Fruit fly (Drosophila melanogaster) whole organism, prepupa: Measurements from ENCODE around the gene ND-B14.5B.

Experiments
- CG10631 ChIP-seq: fragments of 200-800 bp; sonication (Bioruptor generic); optimal IDR thresholded peaks from 2 replicates; lab custom pipeline; 2016; ENCODE audit warnings: missing biosample characterization, missing genetic modification characterization
- CG10669 ChIP-seq: fragments of 200-800 bp; sonication (Bioruptor generic); optimal IDR thresholded peaks from 3 replicates; lab custom pipeline; 2018; ENCODE audit warnings: missing biosample characterization, mild to moderate bottlenecking, missing genetic modification characterization, moderate library complexity
- CG11294 ChIP-seq: fragments of 200-800 bp; sonication (Bioruptor generic); IDR thresholded peaks from 2 replicates; pipeline ENCODE4 v1.3.6; 2022; ENCODE audit warnings: missing biosample characterization, missing genetic modification characterization
- CG11762 ChIP-seq: fragments of 200-800 bp; sonication (Bioruptor generic); optimal IDR thresholded peaks from 3 replicates; lab custom pipeline; 2016; ENCODE audit warnings: missing biosample characterization, missing genetic modification characterization; ENCODE audit not compliant: insufficient read depth
- CG11902 ChIP-seq: fragments of 200-800 bp; sonication (Bioruptor generic); optimal IDR thresholded peaks from 3 replicates; lab custom pipeline; 2016; ENCODE audit warnings: missing biosample characterization, missing genetic modification characterization
- CG15336 ChIP-seq: fragments of 200-800 bp; sonication (Bioruptor generic); IDR thresholded peaks from 2 replicates; pipeline ENCODE4 v1.3.6; 2022; ENCODE audit warnings: missing biosample characterization, missing genetic modification characterization
- CG1621 ChIP-seq: fragments of 200-800 bp; sonication (Bioruptor generic); optimal IDR thresholded peaks from 3 replicates; lab custom pipeline; 2018; ENCODE audit warnings: missing biosample characterization, mild to moderate bottlenecking, missing genetic modification characterization
- CG16779 ChIP-seq: fragments of 200-800 bp; sonication (Bioruptor generic); optimal IDR thresholded peaks from 3 replicates; lab custom pipeline; 2017; ENCODE audit warnings: missing biosample characterization, mild to moderate bottlenecking, missing genetic modification characterization
- CG3032 ChIP-seq: fragments of 200-800 bp; optimal IDR thresholded peaks from 2 replicates; lab custom pipeline; 2019; ENCODE audit warnings: missing biosample characterization, mild to moderate bottlenecking, missing genetic modification characterization, moderate library complexity
- CG31627 ChIP-seq: fragments of 200-800 bp; sonication (Bioruptor generic); optimal IDR thresholded peaks from 3 replicates; lab custom pipeline; 2016; ENCODE audit warnings: missing biosample characterization, missing genetic modification characterization
- CG32006 ChIP-seq: fragments of 200-800 bp; sonication (Bioruptor generic); optimal IDR thresholded peaks from 3 replicates; lab custom pipeline; 2017; ENCODE audit warnings: missing biosample characterization, mild to moderate bottlenecking, missing genetic modification characterization
- CG34406 ChIP-seq: fragments of 200-800 bp; sonication (Bioruptor generic); optimal IDR thresholded peaks from 3 replicates; lab custom pipeline; 2016; ENCODE audit warnings: missing biosample characterization, missing genetic modification characterization
- CG3919 ChIP-seq: fragments of 200-800 bp; sonication (Bioruptor generic); optimal IDR thresholded peaks from 3 replicates; lab custom pipeline; 2016; ENCODE audit warnings: missing biosample characterization, missing genetic modification characterization
- CG6276 ChIP-seq: fragments of 200-800 bp; sonication (Bioruptor generic); optimal IDR thresholded peaks from 2 replicates; lab custom pipeline; 2017; ENCODE audit warnings: missing biosample characterization, mild to moderate bottlenecking, missing genetic modification characterization
- CG6792 ChIP-seq: fragments of 200-800 bp; sonication (Bioruptor generic); optimal IDR thresholded peaks from 3 replicates; lab custom pipeline; 2016; ENCODE audit warnings: missing biosample characterization, missing genetic modification characterization
- CG6808 ChIP-seq: fragments of 200-800 bp; sonication (Bioruptor generic); optimal IDR thresholded peaks from 3 replicates; lab custom pipeline; 2017; ENCODE audit warnings: missing biosample characterization, missing genetic modification characterization, mild to moderate bottlenecking, moderate library complexity, missing genetic modification reagents
- CG7368 ChIP-seq: fragments of 200-800 bp; sonication (Bioruptor generic); optimal IDR thresholded peaks from 3 replicates; lab custom pipeline; 2016; ENCODE audit warnings: missing biosample characterization, missing genetic modification characterization
- CG8119 ChIP-seq: fragments of 200-800 bp; sonication (Bioruptor generic); IDR thresholded peaks from 3 replicates; pipeline ENCODE4 v1.3.6; 2022; ENCODE audit warnings: missing biosample characterization, missing genetic modification characterization
- CG8632 ChIP-seq: fragments of 200-800 bp; sonication (Bioruptor generic); optimal IDR thresholded peaks from 3 replicates; lab custom pipeline; 2016; ENCODE audit warnings: missing biosample characterization, missing genetic modification characterization
- CG9139 ChIP-seq: fragments of 200-800 bp; sonication (Bioruptor generic); optimal IDR thresholded peaks from 3 replicates; lab custom pipeline; 2017; ENCODE audit warnings: missing biosample characterization, mild to moderate bottlenecking, missing genetic modification characterization
- Eip75B ChIP-seq: fragments of 200-800 bp; sonication (Bioruptor generic); optimal IDR thresholded peaks from 3 replicates; lab custom pipeline; 2016; ENCODE audit warnings: missing biosample characterization, missing genetic modification characterization
- Eip78C ChIP-seq: fragments of 200-800 bp; sonication (Bioruptor generic); peaks from one replicate; lab custom pipeline; 2016; ENCODE audit warnings: missing biosample characterization, missing genetic modification characterization
- Eip93F ChIP-seq: fragments of 200-800 bp; sonication (Bioruptor generic); optimal IDR thresholded peaks from 2 replicates; lab custom pipeline; 2016; ENCODE audit warnings: missing biosample characterization, mild to moderate bottlenecking, missing genetic modification characterization
- Gug ChIP-seq: fragments of 200-800 bp; sonication (Bioruptor generic); IDR thresholded peaks from 2 replicates; pipeline ENCODE4 v1.3.6; 2022; ENCODE audit warnings: missing biosample characterization, missing genetic modification characterization
- Hr38 ChIP-seq: sonication (Bioruptor generic); optimal IDR thresholded peaks from 2 replicates; lab custom pipeline; 2016; ENCODE audit warnings: missing biosample characterization, missing genetic modification characterization
- Hr39 ChIP-seq: fragments of 200-800 bp; sonication (Bioruptor generic); optimal IDR thresholded peaks from 2 replicates; lab custom pipeline; 2016; ENCODE audit warnings: missing biosample characterization, missing genetic modification characterization
- Hr4 ChIP-seq: fragments of 200-800 bp; sonication (Bioruptor generic); optimal IDR thresholded peaks from 3 replicates; lab custom pipeline; 2016; ENCODE audit warnings: missing biosample characterization, missing genetic modification characterization
- Met ChIP-seq: fragments of 200-800 bp; sonication (Bioruptor generic); optimal IDR thresholded peaks from 3 replicates; lab custom pipeline; 2016; ENCODE audit warnings: missing biosample characterization, missing genetic modification characterization
- Smox ChIP-seq: fragments of 200-800 bp; sonication (Bioruptor generic); optimal IDR thresholded peaks from 3 replicates; lab custom pipeline; 2016; ENCODE audit warnings: missing biosample characterization, missing genetic modification characterization
- Sox15 ChIP-seq: fragments of 200-800 bp; sonication (Bioruptor generic); optimal IDR thresholded peaks from 3 replicates; lab custom pipeline; 2016; ENCODE audit warnings: missing biosample characterization, missing genetic modification characterization
- achi ChIP-seq: fragments of 200-800 bp; sonication (Bioruptor generic); optimal IDR thresholded peaks from 3 replicates; lab custom pipeline; 2016; ENCODE audit warnings: missing biosample characterization, missing genetic modification characterization
- cyc ChIP-seq: fragments of 200-800 bp; sonication (Bioruptor generic); optimal IDR thresholded peaks from 3 replicates; lab custom pipeline; 2016; ENCODE audit warnings: missing biosample characterization, missing genetic modification characterization
- dac ChIP-seq: fragments of 200-800 bp; sonication (Bioruptor generic); optimal IDR thresholded peaks from 2 replicates; lab custom pipeline; 2017; ENCODE audit warnings: missing biosample characterization, mild to moderate bottlenecking, missing genetic modification characterization
- dsx ChIP-seq: fragments of 200-800 bp; optimal IDR thresholded peaks from 3 replicates; lab custom pipeline; 2019; ENCODE audit warnings: missing biosample characterization, mild to moderate bottlenecking, missing genetic modification characterization, moderate library complexity; ENCODE audit not compliant: poor library complexity, severe bottlenecking
- eg ChIP-seq: fragments of 200-800 bp; sonication (Bioruptor generic); IDR thresholded peaks from 3 replicates; pipeline ENCODE4 v1.3.6; 2022; ENCODE audit warnings: missing biosample characterization, missing genetic modification characterization
- esn ChIP-seq: fragments of 200-800 bp; sonication (Bioruptor generic); optimal IDR thresholded peaks from 2 replicates; lab custom pipeline; 2016; ENCODE audit warnings: missing biosample characterization, mild to moderate bottlenecking, missing genetic modification characterization, moderate library complexity
- fd59A ChIP-seq: fragments of 200-800 bp; sonication (Bioruptor generic); optimal IDR thresholded peaks from 2 replicates; lab custom pipeline; 2017; ENCODE audit warnings: missing biosample characterization, mild to moderate bottlenecking, missing genetic modification characterization, missing genetic modification reagents
- fd85E ChIP-seq: fragments of 200-800 bp; sonication (Bioruptor generic); optimal IDR thresholded peaks from 3 replicates; lab custom pipeline; 2016; ENCODE audit warnings: missing biosample characterization, missing genetic modification characterization
- fkh ChIP-seq: fragments of 200-800 bp; sonication (Bioruptor generic); optimal IDR thresholded peaks from 3 replicates; lab custom pipeline; 2017; ENCODE audit warnings: missing biosample characterization, mild to moderate bottlenecking, missing genetic modification characterization, moderate library complexity
- net ChIP-seq: fragments of 200-800 bp; sonication (Bioruptor generic); optimal IDR thresholded peaks from 3 replicates; lab custom pipeline; 2016; ENCODE audit warnings: missing biosample characterization, missing genetic modification characterization
- ss ChIP-seq, 2 experiments: fragments of 200-800 bp; sonication (Bioruptor generic); optimal IDR thresholded peaks; 2 replicates in 1 of 2; 3 replicates in 1 of 2; lab custom pipeline; 2017 to 2018; ENCODE audit warnings: mild to moderate bottlenecking in 2 of 2, missing biosample characterization in 2 of 2, missing genetic modification characterization in 2 of 2, moderate library complexity in 1 of 2
- topi ChIP-seq: fragments of 200-800 bp; sonication (Bioruptor generic); optimal IDR thresholded peaks from 3 replicates; lab custom pipeline; 2016; ENCODE audit warnings: missing biosample characterization, missing genetic modification characterization
- vri ChIP-seq: fragments of 200-800 bp; sonication (Bioruptor generic); optimal IDR thresholded peaks from 3 replicates; lab custom pipeline; 2016; ENCODE audit warnings: missing biosample characterization, mild to moderate bottlenecking, missing genetic modification characterization

The ND-B14.5B gene

DNA sequence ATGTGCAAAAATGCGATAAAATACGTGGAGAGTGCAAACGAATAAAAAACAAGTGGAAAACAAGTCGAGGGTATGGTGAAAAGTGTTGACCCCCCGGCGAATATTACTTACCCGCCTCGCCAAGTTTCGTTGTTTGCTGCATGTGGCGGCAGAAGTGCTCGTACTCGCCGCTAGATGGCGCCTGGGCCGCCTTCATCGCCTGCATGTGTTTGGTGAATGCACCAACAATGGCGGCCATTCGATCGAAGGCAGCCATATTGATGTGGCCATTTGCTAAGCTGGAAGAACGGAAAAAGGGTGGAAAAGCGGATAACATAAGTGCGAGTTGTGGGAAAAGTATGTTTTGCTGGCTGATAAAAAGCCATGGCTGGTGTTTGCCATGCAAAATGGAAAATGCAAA, 37.6 kb upstream of the ND-B14.5B start:
- TF ChIP-seq Eip78C (GFP tag; lab: Kevin White, UChicago), result peak; percentile 16
- TF ChIP-seq dsx (GFP tag; lab: Kevin White, UChicago), result no peak

dm6 chr2L:3179654-3180053, 34.0 kb upstream of the ND-B14.5B start:
- TF ChIP-seq CG6276 (GFP tag; lab: Kevin White, UChicago), result no peak
- no peak for TF ChIP-seq CG11762 (GFP tag; lab: Kevin White, UChicago)
- no peak for TF ChIP-seq Hr4 (GFP tag; lab: Kevin White, UChicago)
- no peak for TF ChIP-seq Hr39
- no peak for TF ChIP-seq CG10631 (GFP tag; lab: Kevin White, UChicago)
- no peak for TF ChIP-seq CG31627 (GFP tag; lab: Kevin White, UChicago)
- no peak for TF ChIP-seq cyc
- no peak for TF ChIP-seq topi (GFP tag; lab: Kevin White, UChicago)
- no peak for TF ChIP-seq CG34406
- TF ChIP-seq net (GFP tag; lab: Kevin White, UChicago), result no peak
- TF ChIP-seq dac, result no peak
- TF ChIP-seq CG11902 (GFP tag; lab: Kevin White, UChicago), result no peak
- TF ChIP-seq vri (GFP tag; lab: Kevin White, UChicago), result no peak
- TF ChIP-seq CG11294 (GFP tag; lab: Robert Waterston, UW), result no peak
- no peak for TF ChIP-seq CG6792 (GFP tag; lab: Kevin White, UChicago)
- TF ChIP-seq Eip78C (GFP tag; lab: Kevin White, UChicago), result no peak
- no peak for TF ChIP-seq fd59A
- no peak for TF ChIP-seq Gug (GFP tag; lab: Robert Waterston, UW)
- TF ChIP-seq CG10669, result no peak
- TF ChIP-seq fkh (GFP tag; lab: Kevin White, UChicago), result no peak

DNA sequence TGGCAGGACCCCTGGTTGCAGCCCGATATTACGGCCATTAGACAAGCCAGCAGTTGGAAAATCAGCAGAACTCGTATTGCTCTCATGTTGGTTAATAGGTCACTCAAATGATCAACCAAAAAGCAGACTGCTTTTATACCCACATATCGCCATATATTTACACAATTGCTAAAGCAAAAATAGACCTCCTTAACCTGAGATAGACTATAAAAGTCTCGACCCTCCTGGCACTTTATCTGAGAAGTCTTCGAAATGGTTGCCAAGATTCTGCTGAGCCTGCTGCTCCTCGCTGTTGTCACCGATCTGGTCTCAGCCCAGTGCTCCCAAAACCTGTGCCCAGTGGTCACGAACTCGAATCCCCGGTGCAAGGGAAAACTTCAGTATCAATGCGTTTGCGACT, 28.1 kb upstream of the ND-B14.5B start, which contains the start of the genes CG31698 and CG15404:
TSS of gene CG31698 (minus strand) at position 101 of the 400 bp plus-strand sequence.
TSS of gene CG15404 (plus strand) at position 233 of the 400 bp plus-strand sequence.
- TF ChIP-seq CG3032 (tag; lab: Kevin White, UChicago), result no peak

DNA sequence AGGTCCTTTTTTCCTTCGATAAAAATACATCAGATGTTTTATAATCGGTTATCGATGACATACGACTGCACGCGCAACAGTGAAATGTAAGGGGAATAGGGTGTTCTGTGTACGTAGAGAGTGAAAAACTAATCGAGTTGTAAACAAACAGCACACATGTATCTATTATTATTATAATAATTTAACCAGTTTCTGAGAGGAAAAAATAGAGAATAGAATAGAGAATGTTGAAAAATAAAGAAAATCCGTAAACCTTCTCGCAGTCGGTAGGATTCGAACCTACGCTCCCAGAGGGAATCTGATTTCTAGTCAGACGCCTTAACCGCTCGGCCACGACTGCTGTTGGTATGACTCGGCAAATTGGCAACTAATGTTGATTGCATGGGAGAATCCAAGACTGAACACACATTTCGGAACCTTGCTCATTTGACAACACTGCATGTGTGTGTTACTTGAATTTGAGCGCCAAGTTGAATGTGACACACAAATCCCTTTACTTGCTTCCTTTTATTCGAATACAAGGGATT, 27.2 kb upstream of the ND-B14.5B start:
- TF ChIP-seq fkh (GFP tag; lab: Kevin White, UChicago) (peak; percentile 43), CG31627 (GFP tag; lab: Kevin White, UChicago) (no peak), CG11902 (GFP tag; lab: Kevin White, UChicago) (no peak), fd85E (no peak), vri (GFP tag; lab: Kevin White, UChicago) (peak; percentile 7), CG1621 (no peak), CG15336 (GFP tag; lab: Robert Waterston, UW) (peak; percentile 44; the same call in 1 of the 2 replicates), dac (no peak), CG8119 (GFP tag; lab: Robert Waterston, UW) (no peak; the same call in 2 of the 3 replicates), CG34406 (peak; percentile 53), CG8632 (GFP tag; lab: Kevin White, UChicago) (no peak), CG16779 (no peak), esn (GFP tag; lab: Kevin White, UChicago) (no peak), CG6808 (GFP tag; lab: Kevin White, UChicago) (peak; percentile 37), CG32006 (GFP tag; lab: Kevin White, UChicago) (no peak), CG3919 (peak; percentile 66), Eip75B (GFP tag; lab: Kevin White, UChicago) (peak; percentile 12), ss (GFP tag; optimal IDR thresholded peaks at IDR 0.05; lab: Kevin White, UChicago) (peak in 1 of 2 experiments; percentile 17), achi (GFP tag; lab: Kevin White, UChicago) (peak; percentile 16), Sox15 (GFP tag; lab: Kevin White, UChicago) (no peak), Met (peak; percentile 49), Eip93F (no peak), Gug (GFP tag; lab: Robert Waterston, UW) (no peak), CG9139 (GFP tag; lab: Kevin White, UChicago) (peak; percentile 51), Smox (no peak), Hr39 (no peak), CG10631 (GFP tag; lab: Kevin White, UChicago) (no peak), Hr38 (GFP tag; lab: Kevin White, UChicago) (no peak), Eip78C (GFP tag; lab: Kevin White, UChicago) (peak; percentile 82), fd59A (no peak), dsx (GFP tag; lab: Kevin White, UChicago) (peak; percentile 44), eg (GFP tag; lab: Robert Waterston, UW) (peak; percentile 3; the same call in 1 of the 3 replicates), CG7368 (GFP tag; lab: Kevin White, UChicago) (peak; percentile 16), CG6276 (GFP tag; lab: Kevin White, UChicago) (no peak), CG3032 (tag; lab: Kevin White, UChicago) (no peak)
